1 fruit fly cellular context compared by ENCODE assay signal in genomic region chr3L:15163414-15163813, dm6.
TF ChIP-seq lines count a peak whose summit lies in the region.

Gene CG7011 (minus strand): TSS chr3L:15163628.

TF ChIP-seq in whole organism, embryonic, 481 proteins besides CTCF, POLR2A, EP300 and RAD21 (continued from another document):
- peak; percentile 76 for TF ChIP-seq amos (GFP tag; IDR thresholded peaks at IDR 0.05; lab: Robert Waterston, UW; ENCODE audit: partially characterized antibody)
- no peak for TF ChIP-seq CG17328 (GFP tag; IDR thresholded peaks at IDR 0.05; lab: Robert Waterston, UW)
- no peak for TF ChIP-seq Dip2 (GFP tag; IDR thresholded peaks at IDR 0.05; lab: Robert Waterston, UW)
- no peak for TF ChIP-seq CkIIα-i1 (GFP tag; IDR thresholded peaks at IDR 0.05; lab: Robert Waterston, UW)
- no peak for TF ChIP-seq shn (GFP tag; optimal IDR thresholded peaks at IDR 0.05; lab: Kevin White, UChicago)
- TF ChIP-seq hbn (GFP tag; IDR thresholded peaks at IDR 0.05; lab: Robert Waterston, UW; ENCODE audit: partially characterized antibody) = peak; percentile 35; the same call in 1 of the 2 replicates
- TF ChIP-seq CG1024 (GFP tag; IDR thresholded peaks at IDR 0.05; lab: Robert Waterston, UW) = no peak
- no peak for TF ChIP-seq al (GFP tag; IDR thresholded peaks at IDR 0.05; lab: Robert Waterston, UW)
- TF ChIP-seq trem (tag; optimal IDR thresholded peaks at IDR 0.05; lab: Kevin White, UChicago) = peak; percentile 52
- TF ChIP-seq HLH4C (GFP tag; IDR thresholded peaks at IDR 0.05; lab: Robert Waterston, UW; ENCODE audit: partially characterized antibody) = 0 out of 3 replicates have a peak, but pooled peaks have one; percentile 46
- TF ChIP-seq repo (GFP tag; optimal IDR thresholded peaks at IDR 0.05; lab: Kevin White, UChicago) = no peak
- TF ChIP-seq CG4617 (GFP tag; optimal IDR thresholded peaks at IDR 0.05; lab: Kevin White, UChicago; ENCODE audit: borderline replicate concordance) = peak; percentile 26
- no peak for TF ChIP-seq NC2β (GFP tag; optimal IDR thresholded peaks at IDR 0.05; lab: Kevin White, UChicago)
- TF ChIP-seq nom (GFP tag; optimal IDR thresholded peaks at IDR 0.05; lab: Kevin White, UChicago) = no peak
- no peak for TF ChIP-seq CG8089 (GFP tag; optimal IDR thresholded peaks at IDR 0.05; lab: Kevin White, UChicago)
- peak; percentile 41 for TF ChIP-seq BEAF-32 (GFP tag; optimal IDR thresholded peaks at IDR 0.05; lab: Kevin White, UChicago)
- TF ChIP-seq Hand (GFP tag; optimal IDR thresholded peaks at IDR 0.05; lab: Kevin White, UChicago) = no peak
- no peak for TF ChIP-seq ssp (GFP tag; IDR thresholded peaks at IDR 0.05; lab: Robert Waterston, UW)
- TF ChIP-seq CG34224 (GFP tag; IDR thresholded peaks at IDR 0.05; lab: Robert Waterston, UW; ENCODE audit: partially characterized antibody) = peak; percentile 35
- TF ChIP-seq kni (GFP tag; optimal IDR thresholded peaks at IDR 0.05; lab: Kevin White, UChicago) = no peak
- TF ChIP-seq CG2116 (GFP tag; optimal IDR thresholded peaks at IDR 0.05; lab: Kevin White, UChicago) = peak; percentile 16
- TF ChIP-seq CG34422 (GFP tag; IDR thresholded peaks at IDR 0.05; lab: Robert Waterston, UW) = peak; percentile 69; the same call in 1 of the 3 replicates
- no peak for TF ChIP-seq jigr1 (GFP tag; IDR thresholded peaks at IDR 0.05; lab: Robert Waterston, UW)
- no peak for TF ChIP-seq CG17385 (GFP tag; optimal IDR thresholded peaks at IDR 0.05; lab: Kevin White, UChicago)
- TF ChIP-seq zen2 (GFP tag; IDR thresholded peaks at IDR 0.05; lab: Robert Waterston, UW; ENCODE audit: partially characterized antibody) = peak; percentile 39; the same call in 1 of the 3 replicates
- TF ChIP-seq dmrt99B (tag; optimal IDR thresholded peaks at IDR 0.05; lab: Kevin White, UChicago) = no peak
- TF ChIP-seq bbx (GFP tag; IDR thresholded peaks at IDR 0.05; lab: Robert Waterston, UW; ENCODE audit: partially characterized antibody) = peak; percentile 78
- TF ChIP-seq Scr (GFP tag; IDR thresholded peaks at IDR 0.05; lab: Robert Waterston, UW; ENCODE audit: partially characterized antibody) = peak; percentile 42
- no peak for TF ChIP-seq CG13123 (GFP tag; optimal IDR thresholded peaks at IDR 0.05; lab: Kevin White, UChicago)
- TF ChIP-seq mam (GFP tag; optimal IDR thresholded peaks at IDR 0.05; lab: Kevin White, UChicago) = peak; percentile 8
- TF ChIP-seq stwl (tag; optimal IDR thresholded peaks at IDR 0.05; lab: Kevin White, UChicago) = peak; percentile 78
- TF ChIP-seq E2f2 (GFP tag; IDR thresholded peaks at IDR 0.05; lab: Robert Waterston, UW) = peak; percentile 29; the same call in 1 of the 2 replicates
- TF ChIP-seq gt (GFP tag; IDR thresholded peaks at IDR 0.05; lab: Robert Waterston, UW) = no peak
- TF ChIP-seq gro (GFP tag; optimal IDR thresholded peaks at IDR 0.05; lab: Kevin White, UChicago) = peak; percentile 2
- TF ChIP-seq CG3281 (GFP tag; optimal IDR thresholded peaks at IDR 0.05; lab: Kevin White, UChicago) = no peak
- no peak for TF ChIP-seq CG6765 (GFP tag; optimal IDR thresholded peaks at IDR 0.05; lab: Kevin White, UChicago)
- no peak for TF ChIP-seq salm (tag; optimal IDR thresholded peaks at IDR 0.05; lab: Kevin White, UChicago)
- no peak for TF ChIP-seq ro (GFP tag; IDR thresholded peaks at IDR 0.05; lab: Robert Waterston, UW)
- TF ChIP-seq knrl (GFP tag; IDR thresholded peaks at IDR 0.05; lab: Robert Waterston, UW; ENCODE audit: partially characterized antibody) = peak; percentile 48
- peak; percentile 31 for TF ChIP-seq Sin3A (optimal IDR thresholded peaks at IDR 0.05; lab: Kevin White, UChicago)
- peak; percentile 65 for TF ChIP-seq CG15514 (GFP tag; optimal IDR thresholded peaks at IDR 0.05; lab: Kevin White, UChicago)
- TF ChIP-seq Oli (tag; optimal IDR thresholded peaks at IDR 0.05; lab: Kevin White, UChicago) = no peak
- TF ChIP-seq Med (GFP tag; lab: Kevin White, UChicago) = peak; percentile 86
- TF ChIP-seq CHES-1-like (GFP tag; optimal IDR thresholded peaks at IDR 0.05; lab: Kevin White, UChicago) = peak; percentile 35
- TF ChIP-seq Dref (GFP tag; IDR thresholded peaks at IDR 0.05; lab: Robert Waterston, UW) = peak; percentile 66
- TF ChIP-seq CG12071 (GFP tag; optimal IDR thresholded peaks at IDR 0.05; lab: Kevin White, UChicago) = no peak
- TF ChIP-seq sisA (GFP tag; IDR thresholded peaks at IDR 0.05; lab: Robert Waterston, UW) = no peak
- TF ChIP-seq Dip3 (GFP tag; optimal IDR thresholded peaks at IDR 0.05; lab: Kevin White, UChicago) = no peak
- peak; percentile 88 for TF ChIP-seq CG5180 (GFP tag; optimal IDR thresholded peaks at IDR 0.05; lab: Kevin White, UChicago)
- no peak for TF ChIP-seq ERR (GFP tag; optimal IDR thresholded peaks at IDR 0.05; lab: Kevin White, UChicago)
- no peak for TF ChIP-seq CG15601 (tag; optimal IDR thresholded peaks at IDR 0.05; lab: Kevin White, UChicago)
- TF ChIP-seq YL-1 (GFP tag; optimal IDR thresholded peaks at IDR 0.05; lab: Kevin White, UChicago) = peak; percentile 24
- peak; percentile 54 for TF ChIP-seq Xbp1 (GFP tag; optimal IDR thresholded peaks at IDR 0.05; lab: Kevin White, UChicago)
- TF ChIP-seq Ets65A (GFP tag; lab: Kevin White, UChicago) = peak; percentile 18
- TF ChIP-seq Doc3 (GFP tag; IDR thresholded peaks at IDR 0.05; lab: Robert Waterston, UW; ENCODE audit: partially characterized antibody) = 0 out of 3 replicates have a peak, but pooled peaks have one; percentile 40
- TF ChIP-seq CG9215 (GFP tag; IDR thresholded peaks at IDR 0.05; lab: Robert Waterston, UW) = no peak
- TF ChIP-seq CG31365 (tag; optimal IDR thresholded peaks at IDR 0.05; lab: Kevin White, UChicago) = no peak
- TF ChIP-seq unc-4 (GFP tag; IDR thresholded peaks at IDR 0.05; lab: Robert Waterston, UW; ENCODE audit: partially characterized antibody) = peak; percentile 47
- peak; percentile 0 for TF ChIP-seq CG9797 (GFP tag; optimal IDR thresholded peaks at IDR 0.05; lab: Kevin White, UChicago)
- TF ChIP-seq klu (GFP tag; IDR thresholded peaks at IDR 0.05; lab: Robert Waterston, UW) = no peak
- peak; percentile 55 for TF ChIP-seq CG15479 (GFP tag; optimal IDR thresholded peaks at IDR 0.05; lab: Kevin White, UChicago)
- TF ChIP-seq CG14710 (tag; optimal IDR thresholded peaks at IDR 0.05; lab: Kevin White, UChicago) = peak; percentile 13
- no peak for TF ChIP-seq CG6654 (GFP tag; optimal IDR thresholded peaks at IDR 0.05; lab: Kevin White, UChicago)
- TF ChIP-seq CG7987 (GFP tag; optimal IDR thresholded peaks at IDR 0.05; lab: Kevin White, UChicago) = no peak
- no peak for TF ChIP-seq CG11398 (GFP tag; optimal IDR thresholded peaks at IDR 0.05; lab: Kevin White, UChicago)
- no peak for TF ChIP-seq CG11093 (GFP tag; IDR thresholded peaks at IDR 0.05; lab: Robert Waterston, UW)
- TF ChIP-seq CG30020 (tag; optimal IDR thresholded peaks at IDR 0.05; lab: Kevin White, UChicago) = no peak
- TF ChIP-seq croc (GFP tag; conservative IDR thresholded peaks at IDR 0.05; lab: Robert Waterston, UW) = no peak
- no peak for TF ChIP-seq CG8388 (GFP tag; optimal IDR thresholded peaks at IDR 0.05; lab: Kevin White, UChicago)
- no peak for TF ChIP-seq cwo (GFP tag; optimal IDR thresholded peaks at IDR 0.05; lab: Kevin White, UChicago)
- TF ChIP-seq CG12155 (GFP tag; optimal IDR thresholded peaks at IDR 0.05; lab: Kevin White, UChicago) = peak; percentile 28
- 0 out of 2 replicates have a peak, but pooled peaks have one; percentile 20 for TF ChIP-seq ato (GFP tag; IDR thresholded peaks at IDR 0.05; lab: Robert Waterston, UW; ENCODE audit: partially characterized antibody)
- TF ChIP-seq Fer1 (GFP tag; optimal IDR thresholded peaks at IDR 0.05; lab: Kevin White, UChicago) = no peak
- TF ChIP-seq Atf3 (GFP tag; optimal IDR thresholded peaks at IDR 0.05; lab: Kevin White, UChicago) = no peak
- TF ChIP-seq fd96Cb (tag; optimal IDR thresholded peaks at IDR 0.05; lab: Kevin White, UChicago) = no peak
- TF ChIP-seq Awh (GFP tag; IDR thresholded peaks at IDR 0.05; lab: Robert Waterston, UW) = no peak
- TF ChIP-seq chinmo (GFP tag; IDR thresholded peaks at IDR 0.05; lab: Robert Waterston, UW; ENCODE audit: partially characterized antibody) = no peak
- TF ChIP-seq cas (GFP tag; IDR thresholded peaks at IDR 0.05; lab: Robert Waterston, UW) = no peak
- peak; percentile 30 for TF ChIP-seq HmgZ (tag; optimal IDR thresholded peaks at IDR 0.05; lab: Kevin White, UChicago)
- peak; percentile 47 for TF ChIP-seq sna (GFP tag; IDR thresholded peaks at IDR 0.05; lab: Robert Waterston, UW; ENCODE audit: partially characterized antibody)
- TF ChIP-seq luna (GFP tag; optimal IDR thresholded peaks at IDR 0.05; lab: Kevin White, UChicago) = no peak
- TF ChIP-seq inv (GFP tag; IDR thresholded peaks at IDR 0.05; lab: Robert Waterston, UW; ENCODE audit: partially characterized antibody) = peak; percentile 46; the same call in 1 of the 2 replicates
- no peak for TF ChIP-seq CG32767 (GFP tag; IDR thresholded peaks at IDR 0.05; lab: Robert Waterston, UW)
- TF ChIP-seq pzg (GFP tag; optimal IDR thresholded peaks at IDR 0.05; lab: Kevin White, UChicago) = peak; percentile 57
- TF ChIP-seq Rx (GFP tag; IDR thresholded peaks at IDR 0.05; lab: Robert Waterston, UW) = no peak
- TF ChIP-seq D (optimal IDR thresholded peaks at IDR 0.05; lab: Kevin White, UChicago) = no peak
- no peak for TF ChIP-seq D (GFP tag; optimal IDR thresholded peaks at IDR 0.05; lab: Kevin White, UChicago)
- 0 out of 3 replicates have a peak, but pooled peaks have one; percentile 27 for TF ChIP-seq vnd (GFP tag; IDR thresholded peaks at IDR 0.05; lab: Robert Waterston, UW; ENCODE audit: partially characterized antibody)
- TF ChIP-seq bcd (GFP tag; optimal IDR thresholded peaks at IDR 0.05; lab: Kevin White, UChicago) = no peak
- peak; percentile 86 for TF ChIP-seq Bgb (GFP tag; IDR thresholded peaks at IDR 0.05; lab: Robert Waterston, UW; ENCODE audit: partially characterized antibody)
- peak; percentile 62; the same call in 3 of the 4 replicates for TF ChIP-seq Dll (GFP tag; IDR thresholded peaks at IDR 0.05; lab: Robert Waterston, UW; ENCODE audit: partially characterized antibody)
- TF ChIP-seq dpn (GFP tag; optimal IDR thresholded peaks at IDR 0.05; lab: Kevin White, UChicago) = no peak
- TF ChIP-seq CG30403 (GFP tag; optimal IDR thresholded peaks at IDR 0.05; lab: Kevin White, UChicago) = no peak
- TF ChIP-seq CG7556 (GFP tag; optimal IDR thresholded peaks at IDR 0.05; lab: Kevin White, UChicago) = no peak
- TF ChIP-seq gcm (GFP tag; optimal IDR thresholded peaks at IDR 0.05; lab: Kevin White, UChicago) = no peak
- no peak for TF ChIP-seq CoRest (tag; optimal IDR thresholded peaks at IDR 0.05; lab: Kevin White, UChicago)
- TF ChIP-seq ftz-f1 (GFP tag; optimal IDR thresholded peaks at IDR 0.05; lab: Kevin White, UChicago) = no peak
- peak; percentile 34; the same call in 1 of the 3 replicates for TF ChIP-seq CG14050 (GFP tag; IDR thresholded peaks at IDR 0.05; lab: Robert Waterston, UW)
- TF ChIP-seq bowl (GFP tag; IDR thresholded peaks at IDR 0.05; lab: Robert Waterston, UW) = no peak
- TF ChIP-seq ase (GFP tag; IDR thresholded peaks at IDR 0.05; lab: Robert Waterston, UW) = no peak
- TF ChIP-seq twi (tag; optimal IDR thresholded peaks at IDR 0.05; lab: Kevin White, UChicago) = peak; percentile 6
- no peak for TF ChIP-seq CG4854 (GFP tag; optimal IDR thresholded peaks at IDR 0.05; lab: Kevin White, UChicago)
- peak; percentile 37 for TF ChIP-seq Dp (GFP tag; optimal IDR thresholded peaks at IDR 0.05; lab: Kevin White, UChicago)
- no peak for TF ChIP-seq CG43689 (GFP tag; IDR thresholded peaks at IDR 0.05; lab: Robert Waterston, UW)
- TF ChIP-seq trh (GFP tag; optimal IDR thresholded peaks at IDR 0.05; lab: Kevin White, UChicago) = no peak
- TF ChIP-seq gfzf (GFP tag; optimal IDR thresholded peaks at IDR 0.05; lab: Kevin White, UChicago) = peak; percentile 14
- no peak for TF ChIP-seq CG13624 (GFP tag; optimal IDR thresholded peaks at IDR 0.05; lab: Kevin White, UChicago)
- TF ChIP-seq da (GFP tag; optimal IDR thresholded peaks at IDR 0.05; lab: Kevin White, UChicago) = peak; percentile 39
- no peak for TF ChIP-seq vvl (GFP tag; IDR thresholded peaks at IDR 0.05; lab: Robert Waterston, UW)
- TF ChIP-seq HmgD (GFP tag; optimal IDR thresholded peaks at IDR 0.05; lab: Kevin White, UChicago) = no peak
- peak; percentile 2 for TF ChIP-seq Lhr (GFP tag; optimal IDR thresholded peaks at IDR 0.05; lab: Kevin White, UChicago)
- TF ChIP-seq Hey (tag; optimal IDR thresholded peaks at IDR 0.05; lab: Kevin White, UChicago) = no peak
- TF ChIP-seq Sry-δ (GFP tag; optimal IDR thresholded peaks at IDR 0.05; lab: Kevin White, UChicago) = peak; percentile 43
- TF ChIP-seq ken (GFP tag; IDR thresholded peaks at IDR 0.05; lab: Robert Waterston, UW) = no peak
- peak; percentile 72 to 93 for TF ChIP-seq crp (GFP tag; optimal IDR thresholded peaks at IDR 0.05; lab: Kevin White, UChicago)
- TF ChIP-seq wdn (GFP tag; IDR thresholded peaks at IDR 0.05; lab: Robert Waterston, UW) = no peak
TF ChIP-seq in whole organism, embryonic: peak in this region for 64.
